Worm (Caenorhabditis elegans): ENCODE measurements around the gene C02F5.14.

C02F5.14 gene

DNA sequence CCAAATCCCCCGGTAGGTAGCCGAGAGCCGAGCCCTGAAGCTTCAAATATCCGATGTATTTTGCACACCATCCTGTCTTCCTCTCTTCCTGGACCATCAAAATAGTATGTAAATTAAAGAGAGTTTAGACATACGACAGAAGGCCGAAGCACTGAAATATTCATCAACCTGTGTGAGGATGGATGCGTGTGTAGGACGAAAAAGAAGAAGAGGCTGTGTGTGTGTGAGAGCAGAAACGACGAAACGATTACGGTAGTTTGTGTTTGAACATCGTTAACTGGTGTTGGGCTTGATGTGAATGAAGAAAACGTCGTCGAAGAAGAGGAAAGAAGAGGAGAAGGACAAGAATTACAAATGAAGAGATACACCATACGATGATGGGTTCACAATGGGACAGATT, 23.8 kb downstream of the C02F5.14 start:
- no peak for TF ChIP-seq C08G9.2 (tag; optimal IDR thresholded peaks at IDR 0.05)
- peak; percentile 42 for TF ChIP-seq ceh-31 (tag; optimal IDR thresholded peaks at IDR 0.05)

- TF ChIP-seq fkh-10 (GFP tag; optimal IDR thresholded peaks at IDR 0.05) (no peak), hlh-13 (GFP tag; optimal IDR thresholded peaks at IDR 0.05) (no peak), F13H6.1 (tag; optimal IDR thresholded peaks at IDR 0.05) (no peak)
Observed at ce11 chrIII:8209775-8210174, 25.5 kb downstream of the C02F5.14 start, which contains the start of gene C30A5.10. TSS of gene C30A5.10 (minus strand) at chrIII:8209875.

DNA sequence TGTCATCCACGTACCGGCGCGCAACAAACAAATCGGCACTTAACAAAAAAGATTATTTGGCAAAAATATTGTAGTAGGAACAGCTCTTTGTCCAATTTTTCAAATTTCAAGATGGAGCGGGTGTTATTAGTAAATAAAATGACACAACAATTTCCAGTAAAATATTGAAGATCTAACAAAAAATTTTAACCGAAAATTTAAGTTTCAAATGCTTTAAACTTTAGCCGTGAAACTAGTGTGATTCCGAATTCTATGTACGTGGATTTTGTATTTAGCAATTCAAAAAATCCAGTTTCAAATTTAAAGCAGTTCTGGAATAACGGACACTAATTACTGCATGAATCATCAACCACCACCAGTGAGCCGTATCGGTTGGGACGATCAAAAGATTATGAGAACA, 32.6 kb downstream of the C02F5.14 start, which contains the start of gene snb-5:
Gene snb-5, plus strand, starts transcription at position 301 of the 400 bp plus-strand sequence.
- TF ChIP-seq hlh-13 (GFP tag; optimal IDR thresholded peaks at IDR 0.05) = no peak
- TF ChIP-seq ttx-3 (tag; optimal IDR thresholded peaks at IDR 0.05) = no peak
- no peak for TF ChIP-seq K02D7.2 (tag; optimal IDR thresholded peaks at IDR 0.05)

- TF ChIP-seq K02D7.2 (tag; optimal IDR thresholded peaks at IDR 0.05) (no peak), nfya-1 (tag; optimal IDR thresholded peaks at IDR 0.05) (peak; percentile 51), ceh-18 (tag; optimal IDR thresholded peaks at IDR 0.05) (peak; percentile 68), sdc-2 (tag; optimal IDR thresholded peaks at IDR 0.05) (peak; percentile 42), ceh-19 (GFP tag; optimal IDR thresholded peaks at IDR 0.05) (peak; percentile 33), ceh-48 (tag; optimal IDR thresholded peaks at IDR 0.05) (peak; percentile 78), ceh-14 (tag; optimal IDR thresholded peaks at IDR 0.05) (peak; percentile 33), unc-55 (GFP tag; optimal IDR thresholded peaks at IDR 0.05) (peak; percentile 51), ceh-31 (tag; optimal IDR thresholded peaks at IDR 0.05) (peak; percentile 78), unc-42 (tag; optimal IDR thresholded peaks at IDR 0.05) (peak; percentile 83), hlh-30 (tag; optimal IDR thresholded peaks at IDR 0.05; ENCODE audit: insufficient read depth) (peak; percentile 60), ahr-1 (tag; optimal IDR thresholded peaks at IDR 0.05) (no peak), rnt-1 (tag; optimal IDR thresholded peaks at IDR 0.05) (peak; percentile 18), K09A11.1 (tag; optimal IDR thresholded peaks at IDR 0.05; ENCODE audit: insufficient read depth) (no peak), ceh-34 (tag; optimal IDR thresholded peaks at IDR 0.05) (peak; percentile 63), hlh-8 (tag; optimal IDR thresholded peaks at IDR 0.05) (no peak)
Observed at ce11 chrIII:8201760-8202159, 33.6 kb downstream of the C02F5.14 start.

ce11 chrIII:8201117-8201516, 34.2 kb downstream of the C02F5.14 start, which contains the start of gene unc-36:
TSS of gene unc-36 (minus strand) at chrIII:8201217.
- no peak for TF ChIP-seq ceh-45 (GFP tag; IDR thresholded peaks at IDR 0.05)
- no peak for TF ChIP-seq K09A11.1 (tag; optimal IDR thresholded peaks at IDR 0.05; ENCODE audit: insufficient read depth)
- no peak for TF ChIP-seq C08G9.2 (tag; optimal IDR thresholded peaks at IDR 0.05)
- TF ChIP-seq nhr-232 (tag; optimal IDR thresholded peaks at IDR 0.05) = no peak
- TF ChIP-seq T23F11.4 (GFP tag; optimal IDR thresholded peaks at IDR 0.05) = no peak
- TF ChIP-seq ceh-24 (tag; optimal IDR thresholded peaks at IDR 0.05) = no peak
- TF ChIP-seq odd-2 (tag; optimal IDR thresholded peaks at IDR 0.05) = no peak
- TF ChIP-seq pha-4 (tag; optimal IDR thresholded peaks at IDR 0.05) = no peak
- TF ChIP-seq hlh-15 (tag; optimal IDR thresholded peaks at IDR 0.05) = no peak
- no peak for TF ChIP-seq ceh-18 (tag; optimal IDR thresholded peaks at IDR 0.05)
- no peak for TF ChIP-seq ref-2 (tag; optimal IDR thresholded peaks at IDR 0.05)
- no peak for TF ChIP-seq fkh-10 (GFP tag; optimal IDR thresholded peaks at IDR 0.05)
- no peak for TF ChIP-seq dve-1 (tag; optimal IDR thresholded peaks at IDR 0.05)
- TF ChIP-seq rnt-1 (tag; optimal IDR thresholded peaks at IDR 0.05) = no peak

- TF ChIP-seq mec-3 (tag; optimal IDR thresholded peaks at IDR 0.05; ENCODE audit: borderline replicate concordance) (no peak), npax-4 (tag; optimal IDR thresholded peaks at IDR 0.05) (no peak), hlh-6 (tag; optimal IDR thresholded peaks at IDR 0.05) (no peak), tbx-7 (tag; optimal IDR thresholded peaks at IDR 0.05) (no peak), pax-1 (tag; optimal IDR thresholded peaks at IDR 0.05) (no peak)
Observed at ce11 chrIII:8199060-8199459, 36.3 kb downstream of the C02F5.14 start.
